Fruit fly (Drosophila melanogaster) whole organism, embryonic: ENCODE data around the gene CG5103.

Experiments
- Atf-2 ChIP-seq: fragments of 200-800 bp; sonication (Bioruptor generic); optimal IDR thresholded peaks from 2 replicates; lab custom pipeline; 2016; ENCODE audit warnings: missing biosample characterization, missing genetic modification characterization
- Blimp-1 ChIP-seq: fragments of 200-800 bp; sonication (Bioruptor generic); optimal IDR thresholded peaks from 3 replicates; lab custom pipeline; 2018; ENCODE audit warnings: missing biosample characterization, missing genetic modification characterization, mild to moderate bottlenecking, moderate library complexity, missing genetic modification reagents
- Bteb2 ChIP-seq: fragments of 200-800 bp; sonication (Bioruptor generic); optimal IDR thresholded peaks from 2 replicates; lab custom pipeline; 2016; ENCODE audit warnings: missing biosample characterization, missing genetic modification characterization
- CG1024 ChIP-seq: fragments of 200-800 bp; sonication (Bioruptor generic); IDR thresholded peaks from 2 replicates; pipeline ENCODE4 v1.3.6; 2022; ENCODE audit warnings: missing biosample characterization, missing genetic modification characterization
- CG10267 ChIP-seq: fragments of 200-800 bp; sonication (Bioruptor generic); optimal IDR thresholded peaks from 2 replicates; lab custom pipeline; 2018; ENCODE audit warnings: missing biosample characterization, mild to moderate bottlenecking, missing genetic modification characterization, moderate library complexity
- CG10979 ChIP-seq: fragments of 200-800 bp; sonication (Bioruptor generic); optimal IDR thresholded peaks from 2 replicates; lab custom pipeline; 2018; ENCODE audit warnings: missing biosample characterization, mild to moderate bottlenecking, missing genetic modification characterization, moderate library complexity
- CG11723 ChIP-seq: fragments of 200-800 bp; sonication (Bioruptor generic); optimal IDR thresholded peaks from 2 replicates; lab custom pipeline; 2017; ENCODE audit warnings: missing biosample characterization, mild to moderate bottlenecking, missing genetic modification characterization
- CG12659 ChIP-seq: fragments of 200-800 bp; sonication (Bioruptor generic); optimal IDR thresholded peaks from 3 replicates; lab custom pipeline; 2017; ENCODE audit warnings: mild to moderate bottlenecking, missing biosample characterization, missing genetic modification reagents, missing genetic modification characterization
- CG12744 ChIP-seq: fragments of 200-800 bp; sonication (Bioruptor generic); optimal IDR thresholded peaks from 2 replicates; lab custom pipeline; 2016; ENCODE audit warnings: missing biosample characterization, missing genetic modification characterization
- CG18619 ChIP-seq: fragments of 200-800 bp; sonication (Bioruptor generic); optimal IDR thresholded peaks from 3 replicates; lab custom pipeline; 2017; ENCODE audit warnings: missing biosample characterization, mild to moderate bottlenecking, missing genetic modification characterization
- CG3838 ChIP-seq: fragments of 200-800 bp; sonication (Bioruptor generic); optimal IDR thresholded peaks from 3 replicates; lab custom pipeline; 2016; ENCODE audit warnings: missing biosample characterization, missing genetic modification characterization
- CG4328 ChIP-seq: fragments of 200-800 bp; sonication (Bioruptor generic); optimal IDR thresholded peaks from 3 replicates; lab custom pipeline; 2017; ENCODE audit warnings: missing biosample characterization, missing genetic modification reagents, missing genetic modification characterization
- CG5953 ChIP-seq: fragments of 200-800 bp; sonication (Bioruptor generic); IDR thresholded peaks from 2 replicates; pipeline ENCODE4 v1.3.6; 2022; ENCODE audit warnings: missing biosample characterization, missing genetic modification characterization
- CG6254 ChIP-seq: fragments of 200-800 bp; sonication (Bioruptor generic); optimal IDR thresholded peaks from 3 replicates; lab custom pipeline; 2017; ENCODE audit warnings: mild to moderate bottlenecking, missing biosample characterization, missing genetic modification reagents, missing genetic modification characterization
- CG9727 ChIP-seq: fragments of 200-800 bp; sonication (Bioruptor generic); optimal IDR thresholded peaks from 3 replicates; lab custom pipeline; 2017; ENCODE audit warnings: missing biosample characterization, mild to moderate bottlenecking, missing genetic modification characterization
- Dref ChIP-seq: fragments of 200-800 bp; sonication (Bioruptor generic); IDR thresholded peaks from 2 replicates; pipeline ENCODE4 v1.3.6; 2022; ENCODE audit warnings: missing biosample characterization, missing genetic modification characterization
- Eip74EF ChIP-seq, 2 experiments: fragments of 200-800 bp in 1 of 2; fragments of >200 bp in 1 of 2; sonication (Bioruptor generic) in 1 of 2; optimal IDR thresholded peaks; 2 replicates each; lab custom pipeline; 2017 to 2019; ENCODE audit warnings: missing biosample characterization in 2 of 2, missing genetic modification characterization in 2 of 2, mild to moderate bottlenecking in 1 of 2, moderate library complexity in 1 of 2
- Gsc ChIP-seq: fragments of 200-800 bp; sonication (Bioruptor generic); IDR thresholded peaks from 2 replicates; pipeline ENCODE4 v1.3.6; 2022; ENCODE audit warnings: missing biosample characterization, missing genetic modification characterization
- Hmr ChIP-seq: fragments of 200-800 bp; sonication (Bioruptor generic); optimal IDR thresholded peaks from 3 replicates; lab custom pipeline; 2017; ENCODE audit warnings: mild to moderate bottlenecking, missing biosample characterization, missing genetic modification reagents, missing genetic modification characterization
- Nf-YA ChIP-seq: fragments of 200-800 bp; sonication (Bioruptor generic); IDR thresholded peaks from 2 replicates; pipeline ENCODE4 v1.3.6; 2022; ENCODE audit warnings: missing biosample characterization, missing genetic modification characterization
- Nf-YB ChIP-seq: fragments of 200-800 bp; sonication (Bioruptor generic); optimal IDR thresholded peaks from 3 replicates; lab custom pipeline; 2019; ENCODE audit warnings: missing biosample characterization, mild to moderate bottlenecking, missing genetic modification characterization, moderate library complexity
- Pdp1 ChIP-seq, 2 experiments: fragments of 200-800 bp; sonication (Bioruptor generic); optimal IDR thresholded peaks; 3 replicates each; lab custom pipeline; 2016; ENCODE audit warnings: missing biosample characterization in 2 of 2, missing genetic modification characterization in 2 of 2, mild to moderate bottlenecking in 1 of 2, moderate library complexity in 1 of 2
- Stat92E ChIP-seq, 3 experiments: fragments of >200 bp in 2 of 3; fragments of 200-800 bp in 1 of 3; sonication (Bioruptor generic) in 1 of 3; optimal IDR thresholded peaks; 2 replicates each; lab custom pipeline; 2017 to 2019; ENCODE audit warnings: missing biosample characterization in 3 of 3, missing genetic modification characterization in 3 of 3, mild to moderate bottlenecking in 1 of 3, moderate library complexity in 1 of 3
- Vsx1 ChIP-seq: fragments of 200-800 bp; sonication (Bioruptor generic); optimal IDR thresholded peaks from 2 replicates; lab custom pipeline; 2017; ENCODE audit warnings: missing biosample characterization, mild to moderate bottlenecking, missing genetic modification characterization, missing genetic modification reagents
- YL-1 ChIP-seq: fragments of 200-800 bp; sonication (Bioruptor generic); optimal IDR thresholded peaks from 3 replicates; lab custom pipeline; 2017; ENCODE audit warnings: missing biosample characterization, mild to moderate bottlenecking, missing genetic modification characterization
- bcd ChIP-seq: fragments of 200-800 bp; sonication (Bioruptor generic); optimal IDR thresholded peaks from 2 replicates; lab custom pipeline; 2017; ENCODE audit warnings: missing biosample characterization, mild to moderate bottlenecking, missing genetic modification characterization
- cad ChIP-seq: fragments of >200 bp; optimal IDR thresholded peaks from 2 replicates; lab custom pipeline; 2017; ENCODE audit warnings: missing biosample characterization, missing genetic modification characterization
- cato ChIP-seq: fragments of 200-800 bp; sonication (Bioruptor generic); optimal IDR thresholded peaks from 2 replicates; lab custom pipeline; 2016; ENCODE audit warnings: missing biosample characterization, missing genetic modification characterization, borderline replicate concordance
- cwo ChIP-seq: fragments of 200-800 bp; sonication (Bioruptor generic); optimal IDR thresholded peaks from 3 replicates; lab custom pipeline; 2017; ENCODE audit warnings: missing biosample characterization, missing genetic modification characterization, mild to moderate bottlenecking, moderate library complexity, missing genetic modification reagents
- dan ChIP-seq: fragments of 200-800 bp; sonication (Bioruptor generic); IDR thresholded peaks from 2 replicates; pipeline ENCODE4 v1.3.6; 2022; ENCODE audit warnings: missing biosample characterization, missing genetic modification characterization
- dmrt11E ChIP-seq: fragments of 200-800 bp; sonication (Bioruptor generic); optimal IDR thresholded peaks from 3 replicates; lab custom pipeline; 2018; ENCODE audit warnings: missing biosample characterization, mild to moderate bottlenecking, missing genetic modification characterization, moderate library complexity
- ftz-f1 ChIP-seq: fragments of 200-800 bp; sonication (Bioruptor generic); optimal IDR thresholded peaks from 2 replicates; lab custom pipeline; 2016; ENCODE audit warnings: missing biosample characterization, missing genetic modification characterization
- hbn ChIP-seq: fragments of 200-800 bp; sonication (Bioruptor generic); IDR thresholded peaks from 2 replicates; pipeline ENCODE4 v1.3.6; 2022; ENCODE audit warnings: missing biosample characterization, missing genetic modification characterization; ENCODE audit not compliant: partially characterized antibody
- ind ChIP-seq: fragments of 200-800 bp; sonication (Bioruptor generic); optimal IDR thresholded peaks from 3 replicates; lab custom pipeline; 2016; ENCODE audit warnings: missing biosample characterization, missing genetic modification characterization
- inv ChIP-seq: fragments of 200-800 bp; sonication (Bioruptor generic); IDR thresholded peaks from 2 replicates; pipeline ENCODE4 v1.3.6; 2022; ENCODE audit warnings: missing biosample characterization, missing genetic modification characterization; ENCODE audit not compliant: partially characterized antibody
- jing ChIP-seq: fragments of 200-800 bp; sonication (Bioruptor generic); optimal IDR thresholded peaks from 2 replicates; lab custom pipeline; 2018; ENCODE audit warnings: missing biosample characterization, mild to moderate bottlenecking, missing genetic modification characterization
- nom ChIP-seq: fragments of 200-800 bp; sonication (Bioruptor generic); optimal IDR thresholded peaks from 2 replicates; lab custom pipeline; 2017; ENCODE audit warnings: missing biosample characterization, missing genetic modification characterization, mild to moderate bottlenecking, moderate library complexity, missing genetic modification reagents
- oc ChIP-seq: fragments of 200-800 bp; sonication (Bioruptor generic); optimal IDR thresholded peaks from 2 replicates; lab custom pipeline; 2018; ENCODE audit warnings: missing biosample characterization, mild to moderate bottlenecking, missing genetic modification characterization, moderate library complexity
- onecut ChIP-seq: fragments of 200-800 bp; sonication (Bioruptor generic); IDR thresholded peaks from 2 replicates; pipeline ENCODE4 v1.3.6; 2022; ENCODE audit warnings: missing biosample characterization, missing genetic modification characterization
- org-1 ChIP-seq: fragments of 200-800 bp; sonication (Bioruptor generic); optimal IDR thresholded peaks from 2 replicates; lab custom pipeline; 2017; ENCODE audit warnings: missing biosample characterization, missing genetic modification characterization
- otp ChIP-seq: fragments of 200-800 bp; sonication (Bioruptor generic); IDR thresholded peaks from 3 replicates; pipeline ENCODE4, ENCODE4 v1.3.6; 2022; ENCODE audit warnings: missing biosample characterization, missing genetic modification characterization
- pho ChIP-seq: fragments of 200-800 bp; sonication (Bioruptor generic); optimal IDR thresholded peaks from 2 replicates; lab custom pipeline; 2016; ENCODE audit warnings: missing biosample characterization, missing genetic modification characterization
- pnt ChIP-seq: fragments of 200-800 bp; sonication (Bioruptor generic); optimal IDR thresholded peaks from 3 replicates; lab custom pipeline; 2016; ENCODE audit warnings: missing biosample characterization, missing genetic modification characterization
- repo ChIP-seq: fragments of 200-800 bp; sonication (Bioruptor generic); optimal IDR thresholded peaks from 2 replicates; lab custom pipeline; 2016; ENCODE audit warnings: missing biosample characterization, missing genetic modification characterization
- ro ChIP-seq: fragments of 200-800 bp; sonication (Bioruptor generic); IDR thresholded peaks from 2 replicates; pipeline ENCODE4 v1.3.6; 2022; ENCODE audit warnings: missing biosample characterization, missing genetic modification characterization
- row ChIP-seq: fragments of 200-800 bp; sonication (Bioruptor generic); IDR thresholded peaks from 3 replicates; pipeline ENCODE4 v1.3.6; 2022; ENCODE audit warnings: missing biosample characterization, missing genetic modification characterization
- sd ChIP-seq: fragments of 200-800 bp; sonication (Bioruptor generic); optimal IDR thresholded peaks from 3 replicates; lab custom pipeline; 2018; ENCODE audit warnings: missing biosample characterization, mild to moderate bottlenecking, missing genetic modification characterization, moderate library complexity
- tx ChIP-seq: fragments of 200-800 bp; sonication (Bioruptor generic); optimal IDR thresholded peaks from 2 replicates; lab custom pipeline; 2016; ENCODE audit warnings: missing biosample characterization, missing genetic modification characterization
- z ChIP-seq: fragments of 200-800 bp; sonication (Bioruptor generic); IDR thresholded peaks from 3 replicates; pipeline ENCODE4 v1.3.6; 2022; ENCODE audit warnings: missing biosample characterization, missing genetic modification characterization
- zf30C ChIP-seq: fragments of 200-800 bp; sonication (Bioruptor generic); optimal IDR thresholded peaks from 3 replicates; lab custom pipeline; 2018; ENCODE audit warnings: missing biosample characterization, mild to moderate bottlenecking, missing genetic modification characterization
- zfh2 ChIP-seq: fragments of 200-800 bp; sonication (Bioruptor generic); optimal IDR thresholded peaks from 2 replicates; lab custom pipeline; 2016; ENCODE audit warnings: missing biosample characterization, missing genetic modification characterization

The CG5103 gene

DNA sequence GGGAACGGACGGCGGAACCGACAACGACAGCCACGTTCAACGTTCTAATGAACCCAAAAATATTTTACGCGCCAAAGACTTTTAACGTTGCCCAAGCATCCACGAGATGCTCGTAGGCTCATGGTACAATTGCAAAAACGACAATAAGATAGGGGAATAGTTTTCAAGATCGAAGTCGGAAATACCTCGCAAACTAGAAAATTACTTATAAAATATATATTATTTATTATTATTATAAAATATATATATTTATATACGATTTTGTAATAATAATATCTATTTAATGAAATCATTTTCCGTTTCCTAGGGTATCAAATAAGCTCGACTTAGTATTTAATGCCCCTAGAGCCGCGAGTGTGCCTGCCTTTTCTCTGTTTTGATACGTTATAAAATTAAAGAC lies 50.9 kb downstream of the CG5103 start (continued):
- no peak for TF ChIP-seq CG5953
- TF ChIP-seq Vsx1: no peak
- TF ChIP-seq Nf-YB (GFP tag; lab: Kevin White, UChicago): no peak
- TF ChIP-seq YL-1 (GFP tag; lab: Kevin White, UChicago): no peak
- no peak for TF ChIP-seq org-1
- TF ChIP-seq cad: no peak
- no peak for TF ChIP-seq z
- no peak for TF ChIP-seq Dref (GFP tag; lab: Robert Waterston, UW)
- TF ChIP-seq row (GFP tag; lab: Robert Waterston, UW): peak; percentile 27; the same call in 1 of the 3 replicates
- no peak for TF ChIP-seq CG12744 (GFP tag; lab: Kevin White, UChicago)
- TF ChIP-seq dan (GFP tag; lab: Robert Waterston, UW): no peak
- TF ChIP-seq Atf-2: no peak
- no peak for TF ChIP-seq CG6254 (GFP tag; lab: Kevin White, UChicago)
- peak; percentile 63 for TF ChIP-seq Blimp-1 (GFP tag; lab: Kevin White, UChicago)
- no peak for TF ChIP-seq Eip74EF (GFP tag; optimal IDR thresholded peaks at IDR 0.05; lab: Kevin White, UChicago)
- TF ChIP-seq Pdp1 (GFP tag; optimal IDR thresholded peaks at IDR 0.05; lab: Kevin White, UChicago): no peak
- no peak for TF ChIP-seq ftz-f1 (GFP tag; lab: Kevin White, UChicago)
- TF ChIP-seq CG12659: no peak
- TF ChIP-seq CG10979 (tag; lab: Kevin White, UChicago): peak; percentile 75
- no peak for TF ChIP-seq CG3838 (GFP tag; lab: Kevin White, UChicago)
- peak; percentile 65 for TF ChIP-seq CG9727
- no peak for TF ChIP-seq CG1024
- no peak for TF ChIP-seq cato (GFP tag; lab: Kevin White, UChicago)
- TF ChIP-seq onecut (GFP tag; lab: Robert Waterston, UW): 0 out of 2 replicates have a peak, but pooled peaks have one; percentile 5
- no peak for TF ChIP-seq pho (GFP tag; lab: Kevin White, UChicago)
- no peak for TF ChIP-seq CG11723 (GFP tag; lab: Kevin White, UChicago)
- TF ChIP-seq dmrt11E (tag; lab: Kevin White, UChicago): peak; percentile 21
- TF ChIP-seq Bteb2: no peak
- TF ChIP-seq Nf-YA (GFP tag; lab: Robert Waterston, UW): no peak
- no peak for TF ChIP-seq Hmr
- TF ChIP-seq Gsc: no peak
- TF ChIP-seq jing: no peak
- TF ChIP-seq cwo (GFP tag; lab: Kevin White, UChicago): peak; percentile 22
- TF ChIP-seq repo (GFP tag; lab: Kevin White, UChicago): no peak
- no peak for TF ChIP-seq inv (GFP tag; lab: Robert Waterston, UW)
- no peak for TF ChIP-seq oc
- no peak for TF ChIP-seq CG18619 (GFP tag; lab: Kevin White, UChicago)
- TF ChIP-seq bcd (GFP tag; lab: Kevin White, UChicago): peak; percentile 17
- TF ChIP-seq pnt (GFP tag; lab: Kevin White, UChicago): no peak
- TF ChIP-seq nom: peak; percentile 39
- no peak for TF ChIP-seq zf30C (GFP tag; lab: Kevin White, UChicago)
- TF ChIP-seq otp (GFP tag; lab: Robert Waterston, UW): no peak
- peak; percentile 7 for TF ChIP-seq ind (GFP tag; lab: Kevin White, UChicago)
- TF ChIP-seq zfh2 (GFP tag; lab: Kevin White, UChicago): no peak
- no peak for TF ChIP-seq tx (GFP tag; lab: Kevin White, UChicago)
- no peak for TF ChIP-seq ro (GFP tag; lab: Robert Waterston, UW)
- no peak for TF ChIP-seq hbn (GFP tag; lab: Robert Waterston, UW)
- TF ChIP-seq sd (tag; lab: Kevin White, UChicago): no peak
- TF ChIP-seq Stat92E (GFP tag; optimal IDR thresholded peaks at IDR 0.05; lab: Kevin White, UChicago): no peak
- peak; percentile 61 for TF ChIP-seq CG10267 (tag; lab: Kevin White, UChicago)
- TF ChIP-seq CG4328 (GFP tag; lab: Kevin White, UChicago): no peak
